Worm (Caenorhabditis elegans) whole organism, L3 larva: ENCODE results near the gene H27A22.1.

Experiments used
- ceh-16 ChIP-seq: sonication (generic microtip); optimal IDR thresholded peaks from 2 replicates; lab custom pipeline; 2017; ENCODE audit warnings: missing biosample characterization, missing genetic modification characterization
- fos-1 ChIP-seq: fragments of 150-350 bp; optimal IDR thresholded peaks from 2 replicates; lab custom pipeline; 2014; ENCODE audit warnings: missing biosample characterization, missing genetic modification characterization
- pqm-1 ChIP-seq: fragments of 150-350 bp; optimal IDR thresholded peaks from 2 replicates; lab custom pipeline; 2017; ENCODE audit warnings: missing biosample characterization, missing genetic modification characterization, inconsistent platforms
- snpc-4 ChIP-seq: fragments of 150-350 bp; optimal IDR thresholded peaks from 2 replicates; lab custom pipeline; 2014; ENCODE audit warnings: missing biosample characterization, missing genetic modification characterization

DNA sequence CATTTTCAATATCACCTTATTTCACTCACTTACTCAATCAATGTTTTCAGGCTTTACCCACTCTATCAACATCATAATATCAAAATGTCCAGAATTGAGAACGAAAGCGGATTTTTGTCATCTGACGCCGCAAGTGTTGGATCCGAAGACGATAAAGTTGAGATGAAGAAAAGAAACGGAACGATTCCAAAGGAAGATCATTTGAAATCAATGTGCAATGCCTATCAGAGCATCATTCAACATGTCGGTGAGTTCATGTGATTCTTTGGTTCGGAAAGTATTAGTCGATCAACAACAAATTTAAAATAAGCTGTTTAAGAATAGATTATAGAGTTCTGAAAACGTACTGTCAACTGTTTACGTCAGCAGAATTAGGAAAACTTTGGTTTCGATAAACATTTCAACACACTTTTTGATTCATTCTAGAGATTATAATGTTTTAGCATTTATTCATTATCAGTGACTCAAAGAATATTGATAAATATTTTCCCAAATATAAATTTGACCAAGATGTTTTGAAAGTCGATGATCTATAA is 37.5 kb upstream of the H27A22.1 start, which contains the start of gene cat-4:
- no peak for TF ChIP-seq snpc-4 (tag; lab: Kevin White, UChicago)
- no peak for TF ChIP-seq ceh-16
- peak; percentile 68 for TF ChIP-seq pqm-1 (tag; lab: Kevin White, UChicago)
- TF ChIP-seq fos-1 (tag; lab: Kevin White, UChicago), result no peak
